Worm (Caenorhabditis elegans) whole organism, L1 larva: ENCODE data around the gene him-10.

Source experiments
- fkh-8 ChIP-seq: sonication (generic microtip); optimal IDR thresholded peaks from 2 replicates; lab custom pipeline; 2016; ENCODE audit warnings: mild to moderate bottlenecking, missing genetic modification characterization, missing compliant biosample characterization
- skn-1 ChIP-seq: fragments of 150-350 bp; optimal IDR thresholded peaks from 2 replicates; lab custom pipeline; 2014; ENCODE audit warnings: missing biosample characterization, missing genetic modification characterization
- tbx-2 ChIP-seq: sonication (generic microtip); optimal IDR thresholded peaks from 2 replicates; lab custom pipeline; 2016; ENCODE audit warnings: missing genetic modification characterization, missing compliant biosample characterization

ce11 chrIII:5785273-5785929 lies 17.7 kb upstream of the him-10 start, which contains the start of gene Y37B11A.3:
- TF ChIP-seq skn-1 (tag; lab: Kevin White, UChicago) (peak; percentile 82), tbx-2 (tag; lab: Kevin White, UChicago) (peak; percentile 79), fkh-8 (tag; lab: Kevin White, UChicago) (peak; percentile 81)
